Fruit fly (Drosophila melanogaster): ENCODE measurements around the gene Myo61F.

Myo61F gene

DNA sequence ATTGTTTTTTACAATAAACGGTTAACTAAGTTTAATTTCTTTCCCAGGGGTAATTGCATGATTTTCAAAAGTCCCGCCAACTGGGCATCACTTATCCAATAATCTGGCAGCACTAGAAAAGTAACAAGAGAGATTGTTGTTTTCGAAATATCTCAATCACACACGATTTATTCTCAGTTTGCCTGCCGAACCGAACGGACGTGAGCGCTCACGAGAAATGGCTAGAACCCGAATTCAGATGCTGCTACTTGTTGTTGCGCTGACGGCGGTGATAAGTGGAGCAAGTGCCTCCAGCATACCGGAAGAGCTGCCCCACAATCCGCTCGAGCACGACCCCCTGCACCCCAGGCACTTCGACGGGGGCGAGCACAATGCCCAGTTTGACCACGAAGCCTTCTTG is 19.8 kb upstream of the Myo61F start, which contains the start of gene scf (continued):
- TF ChIP-seq ab (GFP tag; optimal IDR thresholded peaks at IDR 0.05), result no peak
- peak; percentile 55 for TF ChIP-seq CG34376 (GFP tag; optimal IDR thresholded peaks at IDR 0.05)
- TF ChIP-seq br (optimal IDR thresholded peaks at IDR 0.05), result no peak
- no peak for TF ChIP-seq lab (GFP tag; optimal IDR thresholded peaks at IDR 0.05)
- TF ChIP-seq lilli (GFP tag; optimal IDR thresholded peaks at IDR 0.05), result no peak
- TF ChIP-seq CG8089 (GFP tag; optimal IDR thresholded peaks at IDR 0.05), result no peak
- TF ChIP-seq stwl (tag; optimal IDR thresholded peaks at IDR 0.05), result peak; percentile 36
- no peak for TF ChIP-seq Camta (GFP tag; optimal IDR thresholded peaks at IDR 0.05)
- TF ChIP-seq CG42726 (GFP tag; IDR thresholded peaks at IDR 0.05; ENCODE audit: partially characterized antibody), result 0 out of 2 replicates have a peak, but pooled peaks have one; percentile 48
- no peak for TF ChIP-seq lmd (GFP tag; IDR thresholded peaks at IDR 0.05)
- TF ChIP-seq ERR (GFP tag; optimal IDR thresholded peaks at IDR 0.05), result no peak
- TF ChIP-seq CG6254 (GFP tag; optimal IDR thresholded peaks at IDR 0.05), result no peak
- peak; percentile 18 for TF ChIP-seq repo (GFP tag; optimal IDR thresholded peaks at IDR 0.05)
- TF ChIP-seq sc (optimal IDR thresholded peaks at IDR 0.05), result no peak
- TF ChIP-seq sc (GFP tag; optimal IDR thresholded peaks at IDR 0.05), result no peak
- TF ChIP-seq chif (GFP tag; optimal IDR thresholded peaks at IDR 0.05), result no peak
- TF ChIP-seq Gsc (GFP tag; IDR thresholded peaks at IDR 0.05), result no peak
- TF ChIP-seq ftz-f1 (GFP tag; optimal IDR thresholded peaks at IDR 0.05), result no peak
- 0 out of 2 replicates have a peak, but pooled peaks have one; percentile 30 for TF ChIP-seq Awh (GFP tag; IDR thresholded peaks at IDR 0.05)
- no peak for TF ChIP-seq Lhr (GFP tag; optimal IDR thresholded peaks at IDR 0.05)
- no peak for TF ChIP-seq CG10959 (GFP tag; IDR thresholded peaks at IDR 0.05)
- no peak for TF ChIP-seq vfl (GFP tag; optimal IDR thresholded peaks at IDR 0.05)
- no peak for TF ChIP-seq Ets65A (GFP tag)
- TF ChIP-seq CG12744 (GFP tag; optimal IDR thresholded peaks at IDR 0.05), result no peak
- TF ChIP-seq CG6765 (GFP tag; optimal IDR thresholded peaks at IDR 0.05), result no peak
- TF ChIP-seq CG4360 (GFP tag; IDR thresholded peaks at IDR 0.05), result peak; percentile 53; the same call in 1 of the 2 replicates
- no peak for TF ChIP-seq prd (optimal IDR thresholded peaks at IDR 0.05)
- TF ChIP-seq prd (GFP tag; IDR thresholded peaks at IDR 0.05), result 0 out of 3 replicates have a peak, but pooled peaks have one; percentile 32
- TF ChIP-seq CG7839 (tag; optimal IDR thresholded peaks at IDR 0.05), result no peak
- TF ChIP-seq Gug (GFP tag; IDR thresholded peaks at IDR 0.05), result no peak; the same call in 3 of the 4 replicates
- TF ChIP-seq tx (GFP tag; optimal IDR thresholded peaks at IDR 0.05), result no peak
- no peak for TF ChIP-seq CG14965 (GFP tag; optimal IDR thresholded peaks at IDR 0.05; ENCODE audit: borderline replicate concordance)
- TF ChIP-seq Atf3 (GFP tag; optimal IDR thresholded peaks at IDR 0.05), result no peak
- peak; percentile 39 for TF ChIP-seq YL-1 (GFP tag; optimal IDR thresholded peaks at IDR 0.05)
- TF ChIP-seq CG4617 (GFP tag; optimal IDR thresholded peaks at IDR 0.05; ENCODE audit: borderline replicate concordance), result no peak
- no peak for TF ChIP-seq croc (GFP tag; conservative IDR thresholded peaks at IDR 0.05)
- TF ChIP-seq CG5245 (GFP tag; optimal IDR thresholded peaks at IDR 0.05), result no peak
- TF ChIP-seq twi (tag; optimal IDR thresholded peaks at IDR 0.05), result no peak
- no peak for TF ChIP-seq corto (GFP tag; optimal IDR thresholded peaks at IDR 0.05)
- TF ChIP-seq sna (GFP tag; IDR thresholded peaks at IDR 0.05; ENCODE audit: partially characterized antibody), result peak; percentile 15; the same call in 1 of the 2 replicates
- TF ChIP-seq CG31224 (GFP tag; IDR thresholded peaks at IDR 0.05), result no peak
- no peak for TF ChIP-seq CG12769 (tag; optimal IDR thresholded peaks at IDR 0.05)
- peak; percentile 20 for TF ChIP-seq Myb (GFP tag; optimal IDR thresholded peaks at IDR 0.05)
- peak; percentile 70 for TF ChIP-seq sens (GFP tag)
- 0 out of 2 replicates have a peak, but pooled peaks have one; percentile 24 for TF ChIP-seq Atf6 (GFP tag; IDR thresholded peaks at IDR 0.05)
- peak; percentile 58; the same call in 3 of the 4 replicates for TF ChIP-seq Dll (GFP tag; IDR thresholded peaks at IDR 0.05; ENCODE audit: partially characterized antibody)
- no peak for TF ChIP-seq CG13775 (GFP tag; optimal IDR thresholded peaks at IDR 0.05)
- TF ChIP-seq sqz (GFP tag; optimal IDR thresholded peaks at IDR 0.05), result no peak
- no peak for TF ChIP-seq CG12104 (GFP tag; optimal IDR thresholded peaks at IDR 0.05)
- TF ChIP-seq Xrp1 (GFP tag; IDR thresholded peaks at IDR 0.05), result no peak
- peak; percentile 2 for TF ChIP-seq CG12659 (GFP tag; optimal IDR thresholded peaks at IDR 0.05)
- no peak for TF ChIP-seq salm (tag; optimal IDR thresholded peaks at IDR 0.05)

Measured in whole organism, embryonic.